Worm (Caenorhabditis elegans) whole organism, L4 larva: ENCODE measurements around the gene nlp-5.

ENCODE experiments used
- D1046.2 ChIP-seq: fragments of 200-800 bp; sonication (Bioruptor generic); IDR thresholded peaks from 2 replicates; pipeline ENCODE4 v1.3.6; 2022; ENCODE audit warnings: missing genetic modification characterization, missing compliant biosample characterization
- F10B5.3 ChIP-seq: sonication (generic microtip); optimal IDR thresholded peaks from 2 replicates; lab custom pipeline; 2016; ENCODE audit warnings: mild to moderate bottlenecking, missing genetic modification characterization, missing compliant biosample characterization
- F37D6.2 ChIP-seq: sonication (generic microtip); optimal IDR thresholded peaks from 2 replicates; lab custom pipeline; 2016; ENCODE audit warnings: mild to moderate bottlenecking, missing genetic modification characterization, missing compliant biosample characterization
- F49E8.2 ChIP-seq: sonication (generic microtip); optimal IDR thresholded peaks from 2 replicates; lab custom pipeline; 2016; ENCODE audit warnings: missing compliant biosample characterization, mild to moderate bottlenecking, missing genetic modification characterization, borderline replicate concordance
- Y48G9A.11 ChIP-seq: fragments of 200-800 bp; sonication (Bioruptor generic); IDR thresholded peaks from 2 replicates; pipeline ENCODE4 v1.3.6; 2022; ENCODE audit warnings: missing genetic modification reagents, missing genetic modification characterization, missing compliant biosample characterization
- Y75B8A.6 ChIP-seq: fragments of 200-800 bp; sonication (Bioruptor generic); IDR thresholded peaks from 2 replicates; pipeline ENCODE4 v1.3.6; 2022; ENCODE audit warnings: missing genetic modification reagents, missing genetic modification characterization, missing compliant biosample characterization
- ZK546.5 ChIP-seq, 2 experiments: sonication (generic microtip); optimal IDR thresholded peaks; 2 replicates each; lab custom pipeline; 2017; ENCODE audit warnings: missing biosample characterization in 2 of 2, missing genetic modification characterization in 2 of 2
- aly-2 ChIP-seq: sonication (generic microtip); optimal IDR thresholded peaks from 2 replicates; lab custom pipeline; 2018; ENCODE audit warnings: missing biosample characterization, missing genetic modification characterization
- ama-1 ChIP-seq: fragments of 150-350 bp; optimal IDR thresholded peaks from 2 replicates; lab custom pipeline; 2014; ENCODE audit warnings: inconsistent platforms, mixed read lengths
- ceh-20 ChIP-seq: fragments of 200-800 bp; sonication (Bioruptor generic); IDR thresholded peaks from 2 replicates; pipeline ENCODE4 v1.3.6; 2022; ENCODE audit warnings: missing genetic modification reagents, missing genetic modification characterization, missing compliant biosample characterization
- ceh-28 ChIP-seq: fragments of 150-350 bp; optimal IDR thresholded peaks from 2 replicates; lab custom pipeline; 2014; ENCODE audit warnings: missing biosample characterization, missing genetic modification reagents, missing genetic modification characterization
- ceh-32 ChIP-seq: sonication (generic microtip); optimal IDR thresholded peaks from 2 replicates; lab custom pipeline; 2016; ENCODE audit warnings: mild to moderate bottlenecking, missing genetic modification characterization, missing compliant biosample characterization; ENCODE audit not compliant: poor library complexity
- ceh-82 ChIP-seq: sonication (generic microtip); optimal IDR thresholded peaks from 2 replicates; lab custom pipeline; 2017; ENCODE audit warnings: missing biosample characterization, missing genetic modification characterization
- daf-8 ChIP-seq: fragments of 200-800 bp; sonication (Bioruptor generic); IDR thresholded peaks from 2 replicates; pipeline ENCODE4 v1.3.6; 2022; ENCODE audit warnings: missing genetic modification characterization, missing compliant biosample characterization
- dmd-6 ChIP-seq: fragments of 200-800 bp; sonication (Bioruptor generic); IDR thresholded peaks from 2 replicates; pipeline ENCODE4 v1.3.6; 2022; ENCODE audit warnings: missing genetic modification reagents, missing genetic modification characterization, missing compliant biosample characterization
- dmd-8 ChIP-seq: fragments of 200-800 bp; sonication (Bioruptor generic); IDR thresholded peaks from 2 replicates; pipeline ENCODE4 v1.3.6; 2022; ENCODE audit warnings: missing genetic modification characterization, missing compliant biosample characterization
- dpl-1 ChIP-seq: fragments of 150-350 bp; optimal IDR thresholded peaks from 2 replicates; lab custom pipeline; 2014; ENCODE audit warnings: missing biosample characterization, missing genetic modification reagents, missing genetic modification characterization
- dve-1 ChIP-seq: sonication (generic microtip); optimal IDR thresholded peaks from 2 replicates; lab custom pipeline; 2017; ENCODE audit warnings: antibody characterized with exemption, mild to moderate bottlenecking, missing genetic modification characterization, missing compliant biosample characterization; ENCODE audit not compliant: insufficient read depth
- egl-43 ChIP-seq: fragments of 200-800 bp; sonication (Bioruptor generic); IDR thresholded peaks from 2 replicates; pipeline ENCODE4 v1.3.6; 2022; ENCODE audit warnings: missing genetic modification reagents, missing genetic modification characterization, missing compliant biosample characterization
- fkh-10 ChIP-seq: fragments of 150-350 bp; optimal IDR thresholded peaks from 2 replicates; lab custom pipeline; 2014; ENCODE audit warnings: missing biosample characterization, missing genetic modification reagents, missing genetic modification characterization
- hif-1 ChIP-seq, 2 experiments: sonication (generic microtip); optimal IDR thresholded peaks; 2 replicates each; lab custom pipeline; 2016 to 2017; ENCODE audit warnings: missing compliant biosample characterization in 2 of 2, missing genetic modification characterization in 2 of 2, missing genetic modification reagents in 2 of 2, missing genotype in 2 of 2, mild to moderate bottlenecking in 1 of 2
- hlh-11 ChIP-seq: fragments of 200-800 bp; sonication (Bioruptor generic); optimal IDR thresholded peaks from 2 replicates; lab custom pipeline; 2018; ENCODE audit warnings: mild to moderate bottlenecking, missing genetic modification characterization, missing compliant biosample characterization
- hlh-30 ChIP-seq: sonication (generic microtip); optimal IDR thresholded peaks from 2 replicates; lab custom pipeline; 2017; ENCODE audit warnings: antibody characterized with exemption, mild to moderate bottlenecking, missing genetic modification characterization, missing compliant biosample characterization; ENCODE audit not compliant: insufficient read depth
- lim-7 ChIP-seq: fragments of 200-800 bp; sonication (Bioruptor generic); IDR thresholded peaks from 2 replicates; pipeline ENCODE4 v1.3.6; 2022; ENCODE audit warnings: missing genetic modification characterization, missing compliant biosample characterization
- lin-13 ChIP-seq: fragments of 150-350 bp; optimal IDR thresholded peaks from 2 replicates; lab custom pipeline; 2014; ENCODE audit warnings: missing biosample characterization, missing genetic modification reagents, missing genetic modification characterization
- lin-29 ChIP-seq: fragments of 200-800 bp; sonication (Bioruptor generic); IDR thresholded peaks from 2 replicates; pipeline ENCODE4 v1.3.6; 2022; ENCODE audit warnings: missing genetic modification reagents, missing genetic modification characterization, missing compliant biosample characterization
- madf-5 ChIP-seq, 2 experiments: fragments of 200-800 bp; sonication (Bioruptor generic); IDR thresholded peaks; 2 replicates each; pipeline ENCODE4 v1.3.6; 2022; ENCODE audit warnings: missing compliant biosample characterization in 2 of 2, missing genetic modification characterization in 2 of 2
- madf-9 ChIP-seq: fragments of 200-800 bp; sonication (Bioruptor generic); conservative IDR thresholded peaks from 2 replicates; pipeline ENCODE4 v1.3.6; 2022; ENCODE audit warnings: missing genetic modification reagents, missing genetic modification characterization, missing compliant biosample characterization
- mdl-1 ChIP-seq, 2 experiments: fragments of 150-350 bp in 1 of 2; sonication (generic microtip) in 1 of 2; optimal IDR thresholded peaks; 2 replicates each; lab custom pipeline; 2014 to 2017; ENCODE audit warnings: missing biosample characterization in 2 of 2, missing genetic modification characterization in 2 of 2
- mdt-29 ChIP-seq: fragments of 200-800 bp; sonication (Bioruptor generic); IDR thresholded peaks from 2 replicates; pipeline ENCODE4 v1.3.6; 2022; ENCODE audit warnings: missing genetic modification reagents, missing genetic modification characterization, missing compliant biosample characterization
- mxl-3 ChIP-seq: fragments of 200-800 bp; sonication (Bioruptor generic); optimal IDR thresholded peaks from 2 replicates; lab custom pipeline; 2018; ENCODE audit warnings: mild to moderate bottlenecking, missing genetic modification characterization, missing compliant biosample characterization
- nhr-10 ChIP-seq: fragments of 150-350 bp; optimal IDR thresholded peaks from 2 replicates; lab custom pipeline; 2014; ENCODE audit warnings: missing biosample characterization, missing genetic modification characterization
- nhr-111 ChIP-seq: fragments of 200-800 bp; sonication (Bioruptor generic); optimal IDR thresholded peaks from 2 replicates; lab custom pipeline; 2018; ENCODE audit warnings: mild to moderate bottlenecking, missing genetic modification characterization, missing compliant biosample characterization
- nhr-25 ChIP-seq: sonication (generic microtip); optimal IDR thresholded peaks from 2 replicates; lab custom pipeline; 2017; ENCODE audit warnings: missing genetic modification characterization, mild to moderate bottlenecking, missing compliant biosample characterization, antibody characterized with exemption, moderate library complexity, borderline replicate concordance; ENCODE audit not compliant: insufficient read depth
- nhr-28 ChIP-seq: fragments of 150-350 bp; optimal IDR thresholded peaks from 2 replicates; lab custom pipeline; 2014; ENCODE audit warnings: missing biosample characterization, missing genetic modification characterization
- pha-4 ChIP-seq, 2 experiments: fragments of 150-350 bp in 1 of 2; fragments of 200-800 bp in 1 of 2; sonication (Bioruptor generic) in 1 of 2; IDR thresholded peaks in 1 of 2; optimal IDR thresholded peaks in 1 of 2; 2 replicates each; pipeline versions ENCODE4 v1.3.6 to Lab custom; 2014 to 2022; ENCODE audit warnings: missing genetic modification characterization in 2 of 2, missing genetic modification reagents in 2 of 2, missing biosample characterization in 1 of 2, missing compliant biosample characterization in 1 of 2
- php-3 ChIP-seq: fragments of 200-800 bp; sonication (Bioruptor generic); IDR thresholded peaks from 2 replicates; pipeline ENCODE4 v1.3.6; 2022; ENCODE audit warnings: missing genetic modification reagents, missing genetic modification characterization, missing compliant biosample characterization
- saeg-2 ChIP-seq: fragments of 200-800 bp; sonication (Bioruptor generic); IDR thresholded peaks from 2 replicates; pipeline ENCODE4 v1.3.6; 2022; ENCODE audit warnings: missing genetic modification reagents, missing genetic modification characterization, missing compliant biosample characterization
- set-16 ChIP-seq: fragments of 200-800 bp; sonication (Bioruptor generic); IDR thresholded peaks from 2 replicates; pipeline ENCODE4 v1.3.6; 2022; ENCODE audit warnings: missing genetic modification reagents, missing genetic modification characterization, missing compliant biosample characterization
- skn-1 ChIP-seq: fragments of 150-350 bp; optimal IDR thresholded peaks from 2 replicates; lab custom pipeline; 2014; ENCODE audit warnings: missing biosample characterization, missing genetic modification characterization
- tag-97 ChIP-seq: fragments of 200-800 bp; sonication (Bioruptor generic); IDR thresholded peaks from 2 replicates; pipeline ENCODE4 v1.3.6; 2022; ENCODE audit warnings: missing genetic modification characterization, missing compliant biosample characterization
- tra-1 ChIP-seq: fragments of 200-800 bp; sonication (Bioruptor generic); IDR thresholded peaks from 2 replicates; pipeline ENCODE4 v1.3.6; 2022; ENCODE audit warnings: missing genetic modification reagents, missing genetic modification characterization, missing compliant biosample characterization
- unc-130 ChIP-seq: sonication (generic microtip); optimal IDR thresholded peaks from 2 replicates; lab custom pipeline; 2016; ENCODE audit warnings: missing genetic modification reagents, missing genetic modification characterization, missing compliant biosample characterization
- unc-62 ChIP-seq, 3 experiments: fragments of 150-350 bp in 1 of 3; sonication (generic microtip); optimal IDR thresholded peaks in 2 of 3; peaks in 1 of 3; 1 replicate in 1 of 3; 2 replicates in 2 of 3; lab custom pipeline; 2014 to 2017; ENCODE audit warnings: missing biosample characterization in 3 of 3, missing genetic modification characterization in 3 of 3, missing genetic modification reagents in 3 of 3, missing genotype in 1 of 3
- zag-1 ChIP-seq: fragments of 150-350 bp; optimal IDR thresholded peaks from 2 replicates; lab custom pipeline; 2014; ENCODE audit warnings: missing biosample characterization, missing genetic modification characterization
- zfp-3 ChIP-seq: fragments of 200-800 bp; sonication (Bioruptor generic); conservative IDR thresholded peaks from 2 replicates; pipeline ENCODE4 v1.3.6; 2022; ENCODE audit warnings: missing genetic modification reagents, missing genetic modification characterization, missing compliant biosample characterization
- zip-11 ChIP-seq: fragments of 200-800 bp; sonication (Bioruptor generic); IDR thresholded peaks from 2 replicates; pipeline ENCODE4 v1.3.6; 2022; ENCODE audit warnings: missing genetic modification characterization, missing compliant biosample characterization
- ztf-11 ChIP-seq: fragments of 150-350 bp; optimal IDR thresholded peaks from 2 replicates; lab custom pipeline; 2014; ENCODE audit warnings: missing biosample characterization, missing genetic modification characterization
- ztf-7 ChIP-seq: fragments of 150-350 bp; optimal IDR thresholded peaks from 2 replicates; lab custom pipeline; 2014; ENCODE audit warnings: missing biosample characterization, missing genetic modification characterization

Gene nlp-5

DNA sequence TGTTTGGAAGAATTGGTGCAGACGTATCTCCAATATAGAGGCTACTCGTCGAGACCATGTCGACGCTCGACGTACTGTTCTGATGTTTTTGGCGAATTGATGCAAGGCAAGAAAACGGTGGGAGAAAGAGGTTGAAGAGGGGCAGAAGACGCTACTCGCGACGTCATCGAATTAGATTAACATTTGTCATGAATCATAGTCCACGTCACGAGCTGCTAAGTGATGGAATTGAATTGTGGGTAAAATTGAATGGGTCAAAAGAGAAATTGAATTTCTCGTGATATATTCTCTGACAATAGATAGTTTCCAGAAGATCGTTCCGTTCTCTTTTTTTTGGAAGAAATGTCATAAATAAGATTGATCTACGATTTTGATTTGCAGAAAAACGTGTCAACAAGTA, 21.4 kb downstream of the nlp-5 start:
- TF ChIP-seq php-3, result no peak
- no peak for TF ChIP-seq Y48G9A.11 (GFP tag; lab: Robert Waterston, UW)
- TF ChIP-seq zag-1, result no peak
- peak; percentile 27 for TF ChIP-seq mxl-3 (GFP tag; lab: Kevin White, UChicago)
- peak; percentile 50 for TF ChIP-seq hlh-11 (tag; lab: Kevin White, UChicago)
- TF ChIP-seq ztf-7 (tag; lab: Kevin White, UChicago), result no peak
- no peak for TF ChIP-seq ZK546.5 (tag; optimal IDR thresholded peaks at IDR 0.05; lab: Kevin White, UChicago)
- peak; percentile 70 for TF ChIP-seq hlh-30
- TF ChIP-seq daf-8 (GFP tag; lab: Robert Waterston, UW), result no peak
- no peak for TF ChIP-seq F10B5.3
- no peak for TF ChIP-seq nhr-111 (GFP tag; lab: Kevin White, UChicago)
- peak in 1 of 2 experiments; percentile 7 for TF ChIP-seq unc-62 (GFP tag; optimal IDR thresholded peaks at IDR 0.05 in 1 of 2; lab: Kevin White, UChicago)
- no peak for TF ChIP-seq unc-62 (tag; optimal IDR thresholded peaks at IDR 0.05; lab: Kevin White, UChicago)
- TF ChIP-seq madf-5 (GFP tag; IDR thresholded peaks at IDR 0.05; lab: Robert Waterston, UW), result no peak
- no peak for TF ChIP-seq dpl-1
- TF ChIP-seq tra-1 (GFP tag; lab: Robert Waterston, UW), result 0 out of 2 replicates have a peak, but pooled peaks have one; percentile 15
- TF ChIP-seq mdt-29 (GFP tag; lab: Robert Waterston, UW), result no peak
- no peak for TF ChIP-seq ceh-20 (GFP tag; lab: Robert Waterston, UW)
- no peak for TF ChIP-seq dmd-8 (GFP tag; lab: Robert Waterston, UW)
- peak; percentile 2 for TF ChIP-seq nhr-25
- TF ChIP-seq tag-97 (GFP tag; lab: Robert Waterston, UW), result no peak
- no peak for TF ChIP-seq ceh-28 (tag; lab: Kevin White, UChicago)
- TF ChIP-seq nhr-28 (tag; lab: Kevin White, UChicago), result peak; percentile 12
- no peak for TF ChIP-seq lin-29 (GFP tag; lab: Robert Waterston, UW)
- TF ChIP-seq F49E8.2, result no peak
- TF ChIP-seq hif-1 (tag; optimal IDR thresholded peaks at IDR 0.05; lab: Kevin White, UChicago), result no peak
- no peak for TF ChIP-seq ama-1 (lab: Kevin White, UChicago)
- TF ChIP-seq lim-7, result no peak
- no peak for TF ChIP-seq zfp-3 (GFP tag; lab: Robert Waterston, UW)
- TF ChIP-seq mdl-1 (tag; optimal IDR thresholded peaks at IDR 0.05; lab: Kevin White, UChicago), result no peak
- peak; percentile 48 for TF ChIP-seq dmd-6 (GFP tag; lab: Robert Waterston, UW)
- TF ChIP-seq, all 104 proteins: peak for 8

DNA sequence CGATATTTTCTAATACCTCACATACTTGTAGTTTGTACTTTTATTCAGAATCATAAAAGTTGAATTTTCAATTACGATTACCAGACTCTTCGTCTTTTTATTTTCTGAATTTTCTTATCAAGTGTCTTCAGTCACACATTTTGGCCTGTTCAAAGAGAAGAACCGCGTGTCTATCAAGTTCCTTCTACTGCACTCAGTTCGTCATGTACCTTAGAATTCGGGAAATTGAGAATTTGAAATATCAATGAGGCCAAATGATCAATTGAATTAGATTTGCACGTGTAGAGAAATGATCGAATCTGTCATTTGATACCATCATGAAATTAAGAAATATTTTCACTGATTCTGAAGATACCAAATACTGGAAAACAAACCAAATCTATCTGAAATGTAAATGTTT, 25.3 kb downstream of the nlp-5 start:
- TF ChIP-seq madf-9 (no peak), ztf-11 (tag; lab: Kevin White, UChicago) (no peak), aly-2 (tag; lab: Kevin White, UChicago) (no peak), fkh-10 (GFP tag; lab: Kevin White, UChicago) (no peak), mdt-29 (GFP tag; lab: Robert Waterston, UW) (no peak), Y75B8A.6 (GFP tag; lab: Robert Waterston, UW) (no peak), lin-13 (GFP tag; lab: Kevin White, UChicago) (no peak), ceh-32 (no peak), dmd-8 (GFP tag; lab: Robert Waterston, UW) (no peak), mdl-1 (tag; optimal IDR thresholded peaks at IDR 0.05; lab: Kevin White, UChicago) (peak in 1 of 2 experiments; percentile 34), nhr-10 (tag; lab: Kevin White, UChicago) (no peak), D1046.2 (GFP tag; lab: Robert Waterston, UW) (no peak), nhr-25 (peak; percentile 20), set-16 (GFP tag; lab: Robert Waterston, UW) (no peak), F37D6.2 (tag; lab: Kevin White, UChicago) (no peak), ZK546.5 (tag; optimal IDR thresholded peaks at IDR 0.05; lab: Kevin White, UChicago) (no peak), zip-11 (no peak), saeg-2 (GFP tag; lab: Robert Waterston, UW) (no peak), nhr-28 (tag; lab: Kevin White, UChicago) (peak; percentile 65), pha-4 (GFP tag; IDR thresholded peaks at IDR 0.05; lab: Robert Waterston, UW) (no peak), pha-4 (tag; optimal IDR thresholded peaks at IDR 0.05; lab: Kevin White, UChicago) (no peak), dve-1 (tag; lab: Kevin White, UChicago) (peak; percentile 21), hlh-11 (tag; lab: Kevin White, UChicago) (peak; percentile 7), skn-1 (tag; lab: Kevin White, UChicago) (no peak), ceh-82 (tag; lab: Kevin White, UChicago) (no peak), egl-43 (no peak), unc-130 (GFP tag; lab: Kevin White, UChicago) (no peak)
